Worm (Caenorhabditis elegans): Measurements from ENCODE around the gene unc-39.

- no peak for TF ChIP-seq rpc-1 (optimal IDR thresholded peaks at IDR 0.05)
- TF ChIP-seq rpc-1 (tag; optimal IDR thresholded peaks at IDR 0.05): no peak
- TF ChIP-seq ztf-25 (GFP tag; IDR thresholded peaks at IDR 0.05): no peak
- no peak for TF ChIP-seq ama-1 (optimal IDR thresholded peaks at IDR 0.05)
- TF ChIP-seq ama-1 (GFP tag; optimal IDR thresholded peaks at IDR 0.05): no peak
- TF ChIP-seq D2030.7 (GFP tag; IDR thresholded peaks at IDR 0.05): no peak
- TF ChIP-seq lin-35 (GFP tag; optimal IDR thresholded peaks at IDR 0.05): no peak
- no peak for TF ChIP-seq Y95B8A.8 (GFP tag; IDR thresholded peaks at IDR 0.05)
- TF ChIP-seq hsf-1 (GFP tag; IDR thresholded peaks at IDR 0.05): no peak
- TF ChIP-seq B0336.3 (GFP tag; IDR thresholded peaks at IDR 0.05): no peak
These were observed 21.9 kb downstream of the unc-39 start, which contains the start of gene C15H11.13 for ce11 chrV:14394743-14395142.

Measured in whole organism, young adult.